Worm (Caenorhabditis elegans) whole organism, L1 larva: ENCODE data around the gene C16C8.22.

Experiments used
- dpl-1 ChIP-seq, 3 experiments: fragments of 150-350 bp in 2 of 3; sonication (generic microtip) in 1 of 3; optimal IDR thresholded peaks; 2 replicates each; lab custom pipeline; 2014 to 2017; ENCODE audit warnings: missing biosample characterization in 3 of 3, missing genetic modification characterization in 3 of 3, missing genetic modification reagents in 3 of 3
- pqm-1 ChIP-seq: sonication (generic microtip); optimal IDR thresholded peaks from 3 replicates; lab custom pipeline; 2017; ENCODE audit warnings: missing biosample characterization, missing genetic modification characterization
- snpc-4 ChIP-seq: fragments of 150-350 bp; optimal IDR thresholded peaks from 2 replicates; lab custom pipeline; 2014; ENCODE audit warnings: missing biosample characterization, missing genetic modification characterization
- sox-4 ChIP-seq: sonication (generic microtip); optimal IDR thresholded peaks from 2 replicates; lab custom pipeline; 2016; ENCODE audit warnings: missing genetic modification characterization, missing compliant biosample characterization
- sptf-1 ChIP-seq: fragments of 150-350 bp; optimal IDR thresholded peaks from 2 replicates; lab custom pipeline; 2014; ENCODE audit warnings: missing biosample characterization, missing genetic modification characterization
- zag-1 ChIP-seq: fragments of 150-350 bp; optimal IDR thresholded peaks from 2 replicates; lab custom pipeline; 2014; ENCODE audit warnings: missing biosample characterization, missing genetic modification characterization
- ztf-11 ChIP-seq, 2 experiments: sonication (generic microtip); optimal IDR thresholded peaks; 2 replicates each; lab custom pipeline; 2016 to 2017; ENCODE audit warnings: missing genetic modification characterization in 2 of 2, missing biosample characterization in 1 of 2, missing compliant biosample characterization in 1 of 2

DNA sequence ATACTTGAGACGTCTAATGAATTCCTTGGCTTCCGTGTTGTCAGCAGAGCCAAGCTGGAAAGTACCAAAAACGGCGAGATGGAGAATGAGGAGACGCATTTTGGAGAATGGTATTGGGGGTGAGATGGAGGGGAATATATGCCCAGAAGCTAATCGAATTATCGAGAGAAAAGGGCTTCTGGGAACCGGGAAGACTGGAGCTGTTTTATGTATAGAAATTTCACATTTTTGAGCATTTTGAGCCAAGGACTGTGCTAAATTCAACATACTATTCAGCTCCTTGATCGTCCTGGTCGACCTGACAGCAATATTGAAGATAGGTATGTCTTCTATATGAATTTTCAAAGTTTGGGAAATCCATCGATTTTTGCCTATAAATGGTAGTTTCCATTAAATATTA, 17.0 kb upstream of the C16C8.22 start, which contains the start of gene C16C8.7:
- TF ChIP-seq snpc-4 (tag; lab: Kevin White, UChicago) (no peak), sox-4 (tag; lab: Kevin White, UChicago) (no peak), zag-1 (no peak), sptf-1 (tag; lab: Kevin White, UChicago) (no peak), dpl-1 (GFP tag; optimal IDR thresholded peaks at IDR 0.05; lab: Kevin White, UChicago) (no peak), ztf-11 (tag; optimal IDR thresholded peaks at IDR 0.05; lab: Kevin White, UChicago) (no peak), pqm-1 (tag; lab: Kevin White, UChicago) (no peak)
